Fruit fly (Drosophila melanogaster) whole organism, wandering third instar larva: Measurements from ENCODE around the gene WDR79.
A peak's percentile ranks its signal among the peaks of the same experiment; 100 is the strongest.

Experiments
- Abd-B ChIP-seq: fragments of >200 bp; optimal IDR thresholded peaks from 2 replicates; lab custom pipeline; 2017; ENCODE audit warnings: missing biosample characterization, missing genetic modification characterization
- CG9705 ChIP-seq: fragments of 200-800 bp; sonication (Bioruptor generic); optimal IDR thresholded peaks from 2 replicates; lab custom pipeline; 2018; ENCODE audit warnings: missing biosample characterization, mild to moderate bottlenecking, missing genetic modification characterization
- CrebA ChIP-seq: fragments of 200-800 bp; sonication (Bioruptor generic); optimal IDR thresholded peaks from 2 replicates; lab custom pipeline; 2016; ENCODE audit warnings: missing biosample characterization, mild to moderate bottlenecking, missing genetic modification characterization, borderline replicate concordance
- Dfd ChIP-seq: fragments of >200 bp; optimal IDR thresholded peaks from 2 replicates; lab custom pipeline; 2017; ENCODE audit warnings: missing biosample characterization, missing genetic modification characterization
- Dif ChIP-seq: fragments of 200-275, 200-300 bp; sonication (Bioruptor generic); optimal IDR thresholded peaks from 2 replicates; lab custom pipeline; 2018; ENCODE audit warnings: missing biosample characterization, missing genetic modification characterization; ENCODE audit not compliant: partially characterized antibody
- GATAd ChIP-seq: sonication (Bioruptor generic); optimal IDR thresholded peaks from 2 replicates; lab custom pipeline; 2016; ENCODE audit warnings: missing biosample characterization, missing genetic modification characterization
- HLH106 ChIP-seq: fragments of 200-800 bp; optimal IDR thresholded peaks from 3 replicates; lab custom pipeline; 2019; ENCODE audit warnings: missing biosample characterization, mild to moderate bottlenecking, missing genetic modification characterization, moderate library complexity
- Hnf4 ChIP-seq: fragments of 200-800 bp; sonication (Bioruptor generic); optimal IDR thresholded peaks from 2 replicates; lab custom pipeline; 2016; ENCODE audit warnings: missing biosample characterization, mild to moderate bottlenecking, missing genetic modification characterization
- Hr78 ChIP-seq: fragments of >200 bp; optimal IDR thresholded peaks from 2 replicates; lab custom pipeline; 2017; ENCODE audit warnings: missing biosample characterization, missing genetic modification characterization
- Hr83 ChIP-seq: fragments of 200-300 bp; sonication (Bioruptor generic); optimal IDR thresholded peaks from 2 replicates; lab custom pipeline; 2016; ENCODE audit warnings: missing biosample characterization, mild to moderate bottlenecking, missing genetic modification characterization, moderate library complexity; ENCODE audit not compliant: poor library complexity, severe bottlenecking
- Jra ChIP-seq: sonication (Bioruptor generic); optimal IDR thresholded peaks from 2 replicates; lab custom pipeline; 2016; ENCODE audit warnings: missing biosample characterization, missing genetic modification characterization
- Mio ChIP-seq: sonication (Bioruptor generic); optimal IDR thresholded peaks from 2 replicates; lab custom pipeline; 2016; ENCODE audit warnings: missing biosample characterization, missing genetic modification characterization
- Myc ChIP-seq: fragments of >200 bp; optimal IDR thresholded peaks from 2 replicates; lab custom pipeline; 2017
- N ChIP-seq: fragments of >200 bp; optimal IDR thresholded peaks from 2 replicates; lab custom pipeline; 2018; ENCODE audit warnings: missing biosample characterization, missing external identifiers, missing genetic modification characterization
- OdsH ChIP-seq: fragments of 200-800 bp; sonication (Bioruptor generic); optimal IDR thresholded peaks from 2 replicates; lab custom pipeline; 2016; ENCODE audit warnings: missing biosample characterization, mild to moderate bottlenecking, missing genetic modification characterization
- Rel ChIP-seq, 2 experiments: fragments of 200-800 bp; sonication (Bioruptor generic) in 1 of 2; optimal IDR thresholded peaks; 2 replicates in 1 of 2; 3 replicates in 1 of 2; lab custom pipeline; 2016 to 2019; ENCODE audit warnings: mild to moderate bottlenecking in 2 of 2, missing biosample characterization in 2 of 2, missing genetic modification characterization in 2 of 2, moderate library complexity in 1 of 2
- Sp1 ChIP-seq: fragments of 200-800 bp; sonication (Bioruptor generic); optimal IDR thresholded peaks from 3 replicates; lab custom pipeline; 2019; ENCODE audit warnings: missing biosample characterization, mild to moderate bottlenecking, missing genetic modification characterization, moderate library complexity
- Vsx2 ChIP-seq: fragments of 200-300, 225-300 bp; sonication (Bioruptor generic); optimal IDR thresholded peaks from 2 replicates; lab custom pipeline; 2018; ENCODE audit warnings: missing biosample characterization, missing genetic modification characterization; ENCODE audit not compliant: partially characterized antibody
- br ChIP-seq: fragments of 200-800 bp; sonication (Bioruptor generic); optimal IDR thresholded peaks from 2 replicates; lab custom pipeline; 2016; ENCODE audit warnings: missing biosample characterization, missing genetic modification characterization
- brk ChIP-seq: fragments of 200-800 bp; sonication (Bioruptor generic); optimal IDR thresholded peaks from 2 replicates; lab custom pipeline; 2016; ENCODE audit warnings: missing biosample characterization, mild to moderate bottlenecking, missing genetic modification characterization
- dl ChIP-seq, 2 experiments: fragments of 175-275, 200-275 bp in 1 of 2; fragments of 200-275 bp in 1 of 2; sonication (Bioruptor generic); optimal IDR thresholded peaks; lab custom pipeline; 2018; ENCODE audit warnings: mild to moderate bottlenecking in 2 of 2, missing biosample characterization in 2 of 2, missing genetic modification characterization in 2 of 2, moderate library complexity in 2 of 2; ENCODE audit not compliant: partially characterized antibody in 2 of 2, insufficient read depth in 1 of 2
- dmrt93B ChIP-seq: fragments of 200-800 bp; sonication (Bioruptor generic); optimal IDR thresholded peaks from 2 replicates; lab custom pipeline; 2018; ENCODE audit warnings: missing biosample characterization, mild to moderate bottlenecking, missing genetic modification characterization
- dsf ChIP-seq: sonication (Bioruptor generic); optimal IDR thresholded peaks from 2 replicates; lab custom pipeline; 2016; ENCODE audit warnings: missing biosample characterization, missing genetic modification characterization, borderline replicate concordance
- ey ChIP-seq: fragments of 200-800 bp; sonication (Bioruptor generic); optimal IDR thresholded peaks from 2 replicates; lab custom pipeline; 2016; ENCODE audit warnings: missing biosample characterization, missing genetic modification characterization
- foxo ChIP-seq, 2 experiments: fragments of 200-800 bp; sonication (Bioruptor generic); optimal IDR thresholded peaks; 2 replicates in 1 of 2; 3 replicates in 1 of 2; lab custom pipeline; 2016 to 2017; ENCODE audit warnings: missing biosample characterization in 2 of 2, missing genetic modification characterization in 2 of 2
- fru ChIP-seq: fragments of 200-800 bp; sonication (Bioruptor generic); optimal IDR thresholded peaks from 3 replicates; lab custom pipeline; 2016; ENCODE audit warnings: missing biosample characterization, mild to moderate bottlenecking, missing genetic modification characterization
- h ChIP-seq: fragments of 200-800 bp; sonication (Bioruptor generic); optimal IDR thresholded peaks from 3 replicates; lab custom pipeline; 2016; ENCODE audit warnings: missing biosample characterization, mild to moderate bottlenecking, missing genetic modification characterization
- jim ChIP-seq: fragments of 175-275, 200-325 bp; sonication (Bioruptor generic); optimal IDR thresholded peaks from 2 replicates; lab custom pipeline; 2016; ENCODE audit warnings: missing biosample characterization, mild to moderate bottlenecking, missing genetic modification characterization
- lola ChIP-seq: fragments of >200 bp; optimal IDR thresholded peaks from 2 replicates; lab custom pipeline; 2017; ENCODE audit warnings: missing biosample characterization, missing genetic modification characterization
- psq ChIP-seq: fragments of 200-800 bp; sonication (Bioruptor generic); optimal IDR thresholded peaks from 3 replicates; lab custom pipeline; 2017; ENCODE audit warnings: missing biosample characterization, mild to moderate bottlenecking, missing genetic modification characterization, moderate library complexity
- sage ChIP-seq: fragments of 200-800 bp; sonication (Bioruptor generic); optimal IDR thresholded peaks from 2 replicates; lab custom pipeline; 2016; ENCODE audit warnings: missing biosample characterization, mild to moderate bottlenecking, missing genetic modification characterization
- sv ChIP-seq: fragments of 200-800 bp; sonication (Bioruptor generic); optimal IDR thresholded peaks from 3 replicates; lab custom pipeline; 2016; ENCODE audit warnings: missing biosample characterization, missing genetic modification characterization
- tai ChIP-seq: sonication (Bioruptor generic); optimal IDR thresholded peaks from 2 replicates; lab custom pipeline; 2016; ENCODE audit warnings: missing biosample characterization, missing genetic modification characterization
- usp ChIP-seq: fragments of >200 bp; optimal IDR thresholded peaks from 2 replicates; lab custom pipeline; 2017; ENCODE audit warnings: missing biosample characterization, missing genetic modification characterization
- woc ChIP-seq: sonication (Bioruptor generic); optimal IDR thresholded peaks from 2 replicates; lab custom pipeline; 2016; ENCODE audit warnings: missing biosample characterization, mild to moderate bottlenecking, missing genetic modification characterization

WDR79 gene

DNA sequence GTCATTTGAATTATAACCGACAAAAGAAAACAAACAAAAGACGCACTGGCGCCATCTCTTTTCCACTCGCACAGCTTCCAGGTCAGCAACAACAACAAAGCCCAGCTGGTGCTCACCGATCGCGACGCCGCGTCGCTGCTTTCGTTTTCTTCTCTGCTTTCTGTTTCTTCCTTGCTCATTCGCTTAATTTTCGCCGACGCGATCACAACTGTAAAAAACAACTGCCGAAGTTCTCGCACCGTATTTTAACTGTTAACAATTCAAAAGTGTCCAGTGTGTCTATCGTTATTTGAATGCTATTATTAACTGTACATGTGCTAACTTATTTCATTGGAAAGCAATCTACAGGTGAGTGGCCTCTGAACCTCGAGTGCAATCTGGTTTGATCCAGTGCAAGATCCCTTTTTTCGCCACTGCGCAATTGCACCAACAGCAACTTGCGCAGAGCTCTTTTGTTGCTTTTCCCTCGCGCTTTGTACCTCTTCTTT is 27.3 kb downstream of the WDR79 start, which contains the start of gene stai:
Gene stai, plus strand, starts transcription at position 176 of the 488 bp plus-strand sequence.
- TF ChIP-seq OdsH (GFP tag; lab: Kevin White, UChicago) (no peak), dsf (no peak), Hnf4 (GFP tag; lab: Kevin White, UChicago) (no peak), Mio (no peak), CG9705 (GFP tag; lab: Kevin White, UChicago) (no peak), psq (GFP tag; lab: Kevin White, UChicago) (peak; percentile 96), usp (GFP tag; lab: Kevin White, UChicago) (no peak), N (GFP tag; lab: Kevin White, UChicago) (no peak), fru (GFP tag; lab: Kevin White, UChicago) (peak; percentile 0), jim (GFP tag; lab: Kevin White, UChicago) (no peak), Abd-B (GFP tag; lab: Kevin White, UChicago) (no peak), Sp1 (GFP tag; lab: Kevin White, UChicago) (peak; percentile 32), Jra (GFP tag; lab: Kevin White, UChicago) (no peak), Hr83 (GFP tag; lab: Kevin White, UChicago) (no peak), Hr78 (no peak), Rel (GFP tag; optimal IDR thresholded peaks at IDR 0.05; lab: Kevin White, UChicago) (no peak), Rel (tag; optimal IDR thresholded peaks at IDR 0.05; lab: Kevin White, UChicago) (no peak)
- TF ChIP-seq, all 38 proteins: peak for 3

DNA sequence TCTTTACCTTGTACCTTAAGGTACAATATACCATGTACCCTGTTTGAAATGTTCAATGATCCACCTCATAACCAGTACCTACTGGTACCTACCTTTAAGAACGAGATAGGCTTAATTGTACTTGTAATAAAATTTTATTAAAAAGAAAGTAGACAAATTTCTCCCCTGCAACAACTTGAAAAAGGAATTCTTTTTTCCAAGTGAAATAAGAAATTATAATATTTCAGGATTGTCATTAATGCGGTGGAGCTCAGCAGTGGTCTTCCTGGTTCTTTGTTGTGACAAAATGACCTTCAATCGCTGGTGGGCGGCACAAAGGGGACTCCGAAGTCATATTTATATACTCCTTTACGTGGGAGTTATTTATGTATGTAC is 28.3 kb downstream of the WDR79 start:
- no peak for TF ChIP-seq HLH106 (tag; lab: Kevin White, UChicago)
- TF ChIP-seq sage, result peak; percentile 14
- TF ChIP-seq Dfd (GFP tag; lab: Kevin White, UChicago), result no peak
- no peak for TF ChIP-seq psq (GFP tag; lab: Kevin White, UChicago)
- peak; percentile 30 for TF ChIP-seq woc (GFP tag; lab: Kevin White, UChicago)
- TF ChIP-seq br, result no peak

DNA sequence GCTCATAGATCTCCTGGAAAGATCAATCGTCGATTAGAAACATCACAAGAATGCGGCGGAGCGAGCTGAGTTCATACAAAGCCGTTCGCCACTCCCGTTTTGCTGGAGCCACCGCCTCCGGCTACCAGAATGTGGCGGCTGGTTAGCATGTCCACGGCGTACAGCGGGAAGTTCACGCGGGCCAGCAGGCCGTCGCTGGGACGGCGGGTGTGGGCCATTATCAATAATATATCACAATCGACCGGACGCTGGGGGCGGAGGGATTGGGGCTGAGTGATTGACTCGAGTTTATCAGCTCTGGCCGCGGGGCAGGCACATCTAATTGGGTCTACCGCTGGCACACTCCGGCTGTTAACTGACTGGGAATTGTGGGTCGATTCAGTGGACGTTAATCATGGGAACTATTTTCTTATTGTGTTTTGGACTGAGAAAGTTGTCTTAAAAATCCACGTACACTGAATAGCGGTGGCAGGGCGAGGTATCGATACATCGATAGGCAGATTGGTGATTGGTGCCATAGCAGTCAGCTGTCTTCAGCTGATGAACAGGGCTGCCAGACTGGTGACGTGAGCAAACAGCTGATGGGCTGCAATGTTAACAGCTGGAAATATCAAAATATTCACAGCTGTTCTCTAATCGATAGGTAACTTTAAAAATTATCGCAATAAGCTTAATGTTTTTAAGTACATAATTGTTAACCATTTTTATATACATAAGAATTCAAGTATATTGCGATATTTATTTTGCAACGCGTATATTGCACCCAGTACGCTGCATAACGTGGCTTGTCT is 28.9 kb downstream of the WDR79 start, which contains the start of gene CG9175:
Gene CG9175, minus strand, starts transcription at position 488 of the 791 bp plus-strand sequence.
- TF ChIP-seq foxo (GFP tag; optimal IDR thresholded peaks at IDR 0.05; lab: Kevin White, UChicago) (peak in 1 of 2 experiments; percentile 15), psq (GFP tag; lab: Kevin White, UChicago) (no peak), h (GFP tag; lab: Kevin White, UChicago) (peak; percentile 40), Hnf4 (GFP tag; lab: Kevin White, UChicago) (peak; percentile 9), lola (GFP tag; lab: Kevin White, UChicago) (no peak), jim (GFP tag; lab: Kevin White, UChicago) (peak; percentile 40), GATAd (GFP tag; lab: Kevin White, UChicago) (no peak), brk (GFP tag; lab: Kevin White, UChicago) (no peak), sv (GFP tag; lab: Kevin White, UChicago) (no peak), HLH106 (tag; lab: Kevin White, UChicago) (peak; percentile 0), Dif (GFP tag; lab: Kevin White, UChicago) (peak; percentile 84), dl (GFP tag; optimal IDR thresholded peaks at IDR 0.05; lab: Kevin White, UChicago; ENCODE audit: insufficient read depth in 1 of 2, partially characterized antibody in 2 of 2) (peak in 1 of 2 experiments; percentile 53), Rel (GFP tag; optimal IDR thresholded peaks at IDR 0.05; lab: Kevin White, UChicago) (no peak), Rel (tag; optimal IDR thresholded peaks at IDR 0.05; lab: Kevin White, UChicago) (peak; percentile 28), woc (GFP tag; lab: Kevin White, UChicago) (peak; percentile 68), Hr83 (GFP tag; lab: Kevin White, UChicago) (peak; percentile 13), Myc (peak; percentile 41)
- TF ChIP-seq, all 38 proteins: peak for 11

DNA sequence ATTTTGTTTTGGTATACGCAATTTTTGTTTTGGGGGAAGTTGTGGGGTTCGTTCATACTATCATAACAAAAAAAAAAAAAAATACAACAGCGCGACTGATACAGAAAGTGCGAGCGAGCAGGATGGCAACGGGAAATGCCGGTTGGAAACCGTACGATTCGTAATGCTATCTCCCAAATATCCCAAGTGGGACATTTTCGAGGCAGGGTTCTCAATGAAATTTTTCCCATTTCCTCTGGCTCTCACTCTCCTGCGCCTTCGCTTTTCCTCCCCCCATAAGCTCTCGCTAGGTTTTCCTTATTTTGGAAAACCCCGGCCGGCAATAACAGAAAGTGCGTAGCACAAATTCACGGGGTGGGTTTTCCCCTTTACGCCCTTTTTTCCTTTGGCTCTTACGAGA is 35.3 kb downstream of the WDR79 start:
- TF ChIP-seq br (no peak), sv (GFP tag; lab: Kevin White, UChicago) (no peak), tai (GFP tag; lab: Kevin White, UChicago) (no peak), OdsH (GFP tag; lab: Kevin White, UChicago) (no peak), Abd-B (GFP tag; lab: Kevin White, UChicago) (no peak), Vsx2 (GFP tag; lab: Kevin White, UChicago) (no peak), Jra (GFP tag; lab: Kevin White, UChicago) (no peak), dsf (no peak), h (GFP tag; lab: Kevin White, UChicago) (no peak), ey (no peak), Hr83 (GFP tag; lab: Kevin White, UChicago) (no peak), psq (GFP tag; lab: Kevin White, UChicago) (no peak), brk (GFP tag; lab: Kevin White, UChicago) (no peak), Myc (no peak), CrebA (no peak), N (GFP tag; lab: Kevin White, UChicago) (no peak), Dif (GFP tag; lab: Kevin White, UChicago) (no peak), dmrt93B (GFP tag; lab: Kevin White, UChicago) (no peak)
